Worm (Caenorhabditis elegans): Measurements from ENCODE around the gene ttr-1.

The ttr-1 gene

ce11 chrIII:9926650-9927049 lies 2.2 kb upstream of the ttr-1 start, which contains the start of gene ttr-3:
ttr-3 (minus strand) TSS chrIII:9926750.
- no peak for TF ChIP-seq unc-62 (GFP tag; optimal IDR thresholded peaks at IDR 0.05)

ce11 chrIII:9927378-9927777 lies 1.5 kb upstream of the ttr-1 start, which contains the start of gene ttr-2:
ttr-2 (plus strand) TSS chrIII:9927769.
- TF ChIP-seq unc-62 (GFP tag; optimal IDR thresholded peaks at IDR 0.05), result no peak

- no peak for TF ChIP-seq unc-62 (GFP tag; optimal IDR thresholded peaks at IDR 0.05)
Observed at ce11 chrIII:9929525-9929924, 648 bp downstream of the ttr-1 start.

ce11 chrIII:9930406-9930805 lies 1.5 kb downstream of the ttr-1 start:
- no peak for TF ChIP-seq unc-62 (GFP tag; optimal IDR thresholded peaks at IDR 0.05)

- TF ChIP-seq unc-62 (GFP tag; optimal IDR thresholded peaks at IDR 0.05), result no peak
Observed at ce11 chrIII:9932091-9932490, 3.2 kb downstream of the ttr-1 start, which contains the start of gene dec-7. dec-7 (plus strand) TSS chrIII:9932398.

ce11 chrIII:9941020-9941674 lies 12.3 kb downstream of the ttr-1 start, which contains the start of the genes K03H1.9 and K03H1.12:
K03H1.9 (minus strand) TSS chrIII:9941490.
K03H1.12 (plus strand) TSS chrIII:9941624.
- no peak for TF ChIP-seq unc-62 (GFP tag; optimal IDR thresholded peaks at IDR 0.05)

- TF ChIP-seq unc-62 (GFP tag; optimal IDR thresholded peaks at IDR 0.05), result no peak
Observed at ce11 chrIII:9944723-9945122, 15.8 kb downstream of the ttr-1 start, which contains the start of gene gln-2. gln-2 (minus strand) TSS chrIII:9944823.

ce11 chrIII:9946806-9947419 lies 18.0 kb downstream of the ttr-1 start, which contains the start of gene K03H1.7:
K03H1.7 (plus strand) TSS chrIII:9947405.
- no peak for TF ChIP-seq unc-62 (GFP tag; optimal IDR thresholded peaks at IDR 0.05)

- no peak for TF ChIP-seq unc-62 (GFP tag; optimal IDR thresholded peaks at IDR 0.05)
Observed at ce11 chrIII:9950244-9950643, 21.4 kb downstream of the ttr-1 start, which contains the start of gene K03H1.13. K03H1.13 (minus strand) TSS chrIII:9950344.

- TF ChIP-seq unc-62 (GFP tag; optimal IDR thresholded peaks at IDR 0.05), result no peak
Observed at ce11 chrIII:9951864-9952263, 23.0 kb downstream of the ttr-1 start, which contains the start of gene K03H1.11. K03H1.11 (minus strand) TSS chrIII:9951964.

ce11 chrIII:9956123-9956522 lies 27.2 kb downstream of the ttr-1 start, which contains the start of gene mog-1:
mog-1 (minus strand) TSS chrIII:9956215.
- no peak for TF ChIP-seq unc-62 (GFP tag; optimal IDR thresholded peaks at IDR 0.05)

ce11 chrIII:9956665-9957401 lies 28.0 kb downstream of the ttr-1 start, which contains the start of gene alx-1:
alx-1 (plus strand) TSS chrIII:9957351.
- no peak for TF ChIP-seq unc-62 (GFP tag; optimal IDR thresholded peaks at IDR 0.05)

- no peak for TF ChIP-seq unc-62 (GFP tag; optimal IDR thresholded peaks at IDR 0.05)
Observed at ce11 chrIII:9963447-9963846, 34.6 kb downstream of the ttr-1 start.

- TF ChIP-seq unc-62 (GFP tag; optimal IDR thresholded peaks at IDR 0.05), result no peak
Observed at ce11 chrIII:9964416-9964815, 35.5 kb downstream of the ttr-1 start.

ce11 chrIII:9965444-9965843 lies 36.6 kb downstream of the ttr-1 start:
- TF ChIP-seq unc-62 (GFP tag; optimal IDR thresholded peaks at IDR 0.05), result no peak

- no peak for TF ChIP-seq unc-62 (GFP tag; optimal IDR thresholded peaks at IDR 0.05)
Observed at ce11 chrIII:9969371-9969770, 40.5 kb downstream of the ttr-1 start.
